Worm (Caenorhabditis elegans): Measurements from ENCODE around the gene F17E9.18.

F17E9.18 gene

ce11 chrIV:8382695-8383094 is 35.7 kb upstream of the F17E9.18 start, which contains the start of gene D2096.9:
D2096.9 (minus strand) TSS chrIV:8382795.
- TF ChIP-seq gmeb-1 (tag; optimal IDR thresholded peaks at IDR 0.05) (no peak), elt-1 (tag; optimal IDR thresholded peaks at IDR 0.05) (no peak), fos-1 (tag; optimal IDR thresholded peaks at IDR 0.05) (no peak), peb-1 (tag; optimal IDR thresholded peaks at IDR 0.05) (no peak), ZK546.5 (tag; optimal IDR thresholded peaks at IDR 0.05) (no peak), nhr-6 (tag; optimal IDR thresholded peaks at IDR 0.05) (no peak), ztf-11 (tag; optimal IDR thresholded peaks at IDR 0.05) (no peak), crh-2 (tag; optimal IDR thresholded peaks at IDR 0.05) (no peak), aly-2 (tag; optimal IDR thresholded peaks at IDR 0.05) (no peak), C34F6.9 (tag; optimal IDR thresholded peaks at IDR 0.05) (no peak), unc-55 (GFP tag; optimal IDR thresholded peaks at IDR 0.05) (no peak), skn-1 (tag; optimal IDR thresholded peaks at IDR 0.05) (no peak), ama-1 (optimal IDR thresholded peaks at IDR 0.05) (no peak), zag-1 (tag; optimal IDR thresholded peaks at IDR 0.05) (no peak), alr-1 (tag; optimal IDR thresholded peaks at IDR 0.05) (no peak), mab-5 (tag; optimal IDR thresholded peaks at IDR 0.05) (no peak), egl-27 (tag; optimal IDR thresholded peaks at IDR 0.05) (no peak)

- TF ChIP-seq dmd-4 (tag; optimal IDR thresholded peaks at IDR 0.05) (no peak), unc-39 (tag; optimal IDR thresholded peaks at IDR 0.05) (no peak), nhr-77 (tag; optimal IDR thresholded peaks at IDR 0.05) (no peak), mbf-1 (tag; optimal IDR thresholded peaks at IDR 0.05) (no peak), egl-27 (tag; optimal IDR thresholded peaks at IDR 0.05) (no peak), ztf-11 (tag; optimal IDR thresholded peaks at IDR 0.05) (no peak), fos-1 (tag; optimal IDR thresholded peaks at IDR 0.05) (peak; percentile 78), sma-9 (GFP tag; optimal IDR thresholded peaks at IDR 0.05) (peak; percentile 40), sma-9 (tag; optimal IDR thresholded peaks at IDR 0.05) (no peak), zag-1 (tag; optimal IDR thresholded peaks at IDR 0.05) (no peak), aly-2 (tag; optimal IDR thresholded peaks at IDR 0.05) (no peak), crh-2 (tag; optimal IDR thresholded peaks at IDR 0.05) (peak; percentile 44), ztf-1 (GFP tag; conservative IDR thresholded peaks at IDR 0.05) (no peak), nhr-21 (tag; optimal IDR thresholded peaks at IDR 0.05) (no peak), mdl-1 (tag; optimal IDR thresholded peaks at IDR 0.05) (no peak), ceh-82 (tag; optimal IDR thresholded peaks at IDR 0.05) (no peak), nhr-11 (tag; optimal IDR thresholded peaks at IDR 0.05) (no peak), nhr-6 (tag; optimal IDR thresholded peaks at IDR 0.05) (no peak), Y55F3AM.14 (GFP tag; optimal IDR thresholded peaks at IDR 0.05) (no peak), nhr-25 (tag; optimal IDR thresholded peaks at IDR 0.05) (no peak), nhr-129 (tag; optimal IDR thresholded peaks at IDR 0.05) (no peak)
Measured at ce11 chrIV:8380266-8380850, 33.4 kb upstream of the F17E9.18 start.

ce11 chrIV:8379683-8380082 is 32.7 kb upstream of the F17E9.18 start, which contains the start of gene praf-3:
praf-3 (plus strand) TSS chrIV:8379983.
- no peak for TF ChIP-seq egl-27 (tag; optimal IDR thresholded peaks at IDR 0.05)
- no peak for TF ChIP-seq unc-55 (GFP tag; optimal IDR thresholded peaks at IDR 0.05)

ce11 chrIV:8379278-8379677 is 32.3 kb upstream of the F17E9.18 start, which contains the start of gene nap-1:
nap-1 (minus strand) TSS chrIV:8379319.
- TF ChIP-seq sem-4 (tag; optimal IDR thresholded peaks at IDR 0.05) (peak; percentile 0), aly-2 (tag; optimal IDR thresholded peaks at IDR 0.05) (no peak), egl-27 (tag; optimal IDR thresholded peaks at IDR 0.05) (no peak), mbf-1 (tag; optimal IDR thresholded peaks at IDR 0.05) (no peak), ZK546.5 (tag; optimal IDR thresholded peaks at IDR 0.05) (peak; percentile 8), ama-1 (optimal IDR thresholded peaks at IDR 0.05) (no peak), ztf-4 (tag; optimal IDR thresholded peaks at IDR 0.05) (no peak), zag-1 (tag; optimal IDR thresholded peaks at IDR 0.05) (no peak), R02D3.7 (tag; optimal IDR thresholded peaks at IDR 0.05) (peak; percentile 90), skn-1 (tag; optimal IDR thresholded peaks at IDR 0.05) (peak; percentile 17), F13H6.1 (tag; optimal IDR thresholded peaks at IDR 0.05) (peak; percentile 46), nhr-10 (tag; optimal IDR thresholded peaks at IDR 0.05) (no peak), lin-39 (tag; optimal IDR thresholded peaks at IDR 0.05) (no peak), nhr-12 (tag; optimal IDR thresholded peaks at IDR 0.05) (no peak), dmd-4 (tag; optimal IDR thresholded peaks at IDR 0.05) (no peak), unc-62 (GFP tag; optimal IDR thresholded peaks at IDR 0.05) (no peak), snpc-4 (tag; optimal IDR thresholded peaks at IDR 0.05) (peak; percentile 66), nhr-25 (tag; optimal IDR thresholded peaks at IDR 0.05) (peak; percentile 73), alr-1 (tag; optimal IDR thresholded peaks at IDR 0.05) (no peak), mab-5 (tag; optimal IDR thresholded peaks at IDR 0.05) (peak; percentile 53), sma-9 (GFP tag; optimal IDR thresholded peaks at IDR 0.05) (peak; percentile 71), sma-9 (tag; optimal IDR thresholded peaks at IDR 0.05) (no peak), crh-2 (tag; optimal IDR thresholded peaks at IDR 0.05) (peak; percentile 73), lin-11 (tag; optimal IDR thresholded peaks at IDR 0.05) (peak; percentile 2), gmeb-1 (tag; optimal IDR thresholded peaks at IDR 0.05) (peak; percentile 76), mdl-1 (tag; optimal IDR thresholded peaks at IDR 0.05) (peak in 1 of 2 experiments; percentile 11), elt-3 (tag; optimal IDR thresholded peaks at IDR 0.05) (no peak), C34F6.9 (tag; optimal IDR thresholded peaks at IDR 0.05) (peak; percentile 88), elt-1 (tag; optimal IDR thresholded peaks at IDR 0.05) (no peak), sma-3 (GFP tag; optimal IDR thresholded peaks at IDR 0.05) (peak; percentile 44), nhr-129 (tag; optimal IDR thresholded peaks at IDR 0.05) (peak; percentile 87), Y55F3AM.14 (GFP tag; optimal IDR thresholded peaks at IDR 0.05) (no peak), ztf-11 (tag; optimal IDR thresholded peaks at IDR 0.05) (no peak), ceh-82 (tag; optimal IDR thresholded peaks at IDR 0.05) (peak; percentile 19), nhr-21 (tag; optimal IDR thresholded peaks at IDR 0.05) (peak; percentile 55), nhr-23 (tag; optimal IDR thresholded peaks at IDR 0.05) (no peak), nhr-11 (tag; optimal IDR thresholded peaks at IDR 0.05) (no peak), nhr-77 (tag; optimal IDR thresholded peaks at IDR 0.05) (no peak)

Data from whole organism, L2 larva.